Worm (Caenorhabditis elegans) whole organism, early embryonic: ENCODE data around the gene C49A9.2.
"Not testable (repeated sequence)": the region's sequence is repeated elsewhere in the genome, so short reads cannot be mapped to it uniquely, and the experiment has no call there.

Source experiments
- F13C5.2 ChIP-seq: sonication (generic microtip); optimal IDR thresholded peaks from 2 replicates; lab custom pipeline; 2017; ENCODE audit warnings: mild to moderate bottlenecking, missing genetic modification characterization, inconsistent platforms, missing compliant biosample characterization
- aly-1 ChIP-seq: sonication (generic microtip); optimal IDR thresholded peaks from 2 replicates; lab custom pipeline; 2016; ENCODE audit warnings: missing genetic modification characterization, missing compliant biosample characterization
- ama-1 ChIP-seq: fragments of 150-350 bp; optimal IDR thresholded peaks from 2 replicates; lab custom pipeline; 2014
- ceh-13 ChIP-seq: fragments of 200-800 bp; sonication (Bioruptor generic); optimal IDR thresholded peaks from 2 replicates; lab custom pipeline; 2018; ENCODE audit warnings: mild to moderate bottlenecking, missing genetic modification characterization, missing compliant biosample characterization
- ceh-36 ChIP-seq: sonication (generic microtip); optimal IDR thresholded peaks from 2 replicates; lab custom pipeline; 2016; ENCODE audit warnings: missing genetic modification characterization, inconsistent platforms, missing compliant biosample characterization
- flt-1 ChIP-seq: fragments of 200-800 bp; sonication (Bioruptor generic); IDR thresholded peaks from 2 replicates; pipeline ENCODE4 v1.3.6; 2022; ENCODE audit warnings: missing genetic modification characterization, missing compliant biosample characterization
- hmg-4 ChIP-seq: fragments of 200-800 bp; sonication (Bioruptor generic); optimal IDR thresholded peaks from 2 replicates; lab custom pipeline; 2018; ENCODE audit warnings: mild to moderate bottlenecking, missing genetic modification characterization, missing compliant biosample characterization
- pes-1 ChIP-seq: fragments of 200-800 bp; sonication (Bioruptor generic); IDR thresholded peaks from 2 replicates; pipeline ENCODE4 v1.3.6; 2022; ENCODE audit warnings: missing genetic modification reagents, missing genetic modification characterization, missing compliant biosample characterization
- scrt-1 ChIP-seq: fragments of 200-800 bp; sonication (Bioruptor generic); IDR thresholded peaks from 2 replicates; pipeline ENCODE4 v1.3.6; 2022; ENCODE audit warnings: missing genetic modification characterization, missing compliant biosample characterization
- tbx-11 ChIP-seq: fragments of 200-800 bp; sonication (Bioruptor generic); IDR thresholded peaks from 2 replicates; pipeline ENCODE4 v1.3.6; 2022; ENCODE audit warnings: missing genetic modification characterization, missing compliant biosample characterization
- tra-4 ChIP-seq: sonication (generic microtip); optimal IDR thresholded peaks from 2 replicates; lab custom pipeline; 2017; ENCODE audit warnings: missing genetic modification characterization, missing compliant biosample characterization

- not testable (repeated sequence) for TF ChIP-seq tra-4 (tag; lab: Kevin White, UChicago); aly-1; F13C5.2 (tag; lab: Kevin White, UChicago); ceh-36; ceh-13 (GFP tag; lab: Kevin White, UChicago); ama-1; pes-1; tbx-11 (GFP tag; lab: Robert Waterston, UW); flt-1 (GFP tag; lab: Robert Waterston, UW); scrt-1 (GFP tag; lab: Robert Waterston, UW); hmg-4 (GFP tag; lab: Kevin White, UChicago)
Measured at ce11 chrIV:6253000-6253399, 27.8 kb downstream of the C49A9.2 start, which contains the start of gene T13A10.2.
